Worm (Caenorhabditis elegans) whole organism, L3 larva: ENCODE measurements around the gene btb-11.
"Not testable (repeated sequence)": the region's sequence is repeated elsewhere in the genome, so short reads cannot be mapped to it uniquely, and the experiment has no call there.

Source experiments
- R02D3.7 ChIP-seq: fragments of 150-350 bp; optimal IDR thresholded peaks from 2 replicates; lab custom pipeline; 2014; ENCODE audit warnings: missing biosample characterization, missing genetic modification characterization
- elt-3 ChIP-seq, 3 experiments: fragments of 150-350 bp in 1 of 3; sonication (generic microtip) in 2 of 3; optimal IDR thresholded peaks; 2 replicates in 2 of 3; 4 replicates in 1 of 3; lab custom pipeline; 2014 to 2017; ENCODE audit warnings: missing biosample characterization in 3 of 3, missing genetic modification characterization in 3 of 3
- fkh-10 ChIP-seq: sonication (generic microtip); optimal IDR thresholded peaks from 2 replicates; lab custom pipeline; 2017; ENCODE audit warnings: missing biosample characterization, missing genetic modification reagents, missing genetic modification characterization
- fos-1 ChIP-seq: fragments of 150-350 bp; optimal IDR thresholded peaks from 2 replicates; lab custom pipeline; 2014; ENCODE audit warnings: missing biosample characterization, missing genetic modification characterization
- mdl-1 ChIP-seq: fragments of 150-350 bp; optimal IDR thresholded peaks from 2 replicates; lab custom pipeline; 2014; ENCODE audit warnings: missing biosample characterization, missing genetic modification characterization
- nhr-237 ChIP-seq: fragments of 150-350 bp; optimal IDR thresholded peaks from 2 replicates; lab custom pipeline; 2014; ENCODE audit warnings: missing biosample characterization, missing genetic modification characterization
- pqm-1 ChIP-seq: fragments of 150-350 bp; optimal IDR thresholded peaks from 2 replicates; lab custom pipeline; 2017; ENCODE audit warnings: missing biosample characterization, missing genetic modification characterization, inconsistent platforms
- zag-1 ChIP-seq: fragments of 150-350 bp; optimal IDR thresholded peaks from 2 replicates; lab custom pipeline; 2014; ENCODE audit warnings: missing biosample characterization, missing genetic modification characterization

DNA sequence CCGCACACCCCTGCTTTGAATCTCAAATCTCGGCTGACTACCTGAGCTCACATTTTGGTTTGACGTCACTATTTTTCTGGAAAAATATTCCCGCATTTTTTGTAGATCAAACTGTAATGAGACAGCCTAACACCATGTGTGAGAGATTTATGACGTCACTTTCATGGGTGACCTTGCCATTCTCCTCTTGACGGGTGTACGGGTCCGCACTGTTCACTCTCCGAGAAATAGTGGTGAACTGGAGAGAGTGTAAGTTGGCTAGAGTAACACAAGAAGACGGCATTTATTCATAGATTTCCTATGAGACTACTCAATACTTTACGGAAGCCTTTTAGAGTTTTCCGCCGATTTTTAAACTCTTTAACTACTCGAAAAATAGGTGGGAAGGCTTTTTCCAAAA is 30.1 kb upstream of the btb-11 start, which contains the start of gene K02E7.7:
- not testable (repeated sequence) for TF ChIP-seq nhr-237 (tag; lab: Kevin White, UChicago); elt-3 (tag; optimal IDR thresholded peaks at IDR 0.05; lab: Kevin White, UChicago); pqm-1 (tag; lab: Kevin White, UChicago); fos-1; R02D3.7 (tag; lab: Kevin White, UChicago); mdl-1 (tag; lab: Kevin White, UChicago); fkh-10 (GFP tag; lab: Kevin White, UChicago); zag-1 (tag; lab: Kevin White, UChicago)
